Worm (Caenorhabditis elegans) whole organism, L2 larva: ENCODE data around the gene F35C11.4.

Experiments used
- ama-1 ChIP-seq: fragments of 150-350 bp; optimal IDR thresholded peaks from 2 replicates; lab custom pipeline; 2018; ENCODE audit warnings: inconsistent platforms
- fos-1 ChIP-seq: fragments of 150-350 bp; optimal IDR thresholded peaks from 2 replicates; lab custom pipeline; 2014; ENCODE audit warnings: missing biosample characterization, missing genetic modification characterization
- lsy-2 ChIP-seq, 2 experiments: fragments of 150-350 bp in 1 of 2; sonication (generic microtip) in 1 of 2; optimal IDR thresholded peaks; 2 replicates each; lab custom pipeline; 2014 to 2017; ENCODE audit warnings: missing biosample characterization in 2 of 2, missing genetic modification characterization in 2 of 2
- mdl-1 ChIP-seq, 2 experiments: fragments of 150-350 bp in 1 of 2; sonication (generic microtip) in 1 of 2; optimal IDR thresholded peaks; 2 replicates each; lab custom pipeline; 2017; ENCODE audit warnings: missing biosample characterization in 2 of 2, missing genetic modification characterization in 2 of 2
- nhr-11 ChIP-seq: fragments of 150-350 bp; optimal IDR thresholded peaks from 2 replicates; lab custom pipeline; 2014; ENCODE audit warnings: missing biosample characterization, missing genetic modification characterization
- nhr-6 ChIP-seq: fragments of 150-350 bp; optimal IDR thresholded peaks from 2 replicates; lab custom pipeline; 2014; ENCODE audit warnings: missing biosample characterization, missing genetic modification characterization
- peb-1 ChIP-seq: fragments of 150-350 bp; optimal IDR thresholded peaks from 2 replicates; lab custom pipeline; 2014; ENCODE audit warnings: missing biosample characterization, missing genetic modification characterization
- zag-1 ChIP-seq: fragments of 150-350 bp; optimal IDR thresholded peaks from 2 replicates; lab custom pipeline; 2014; ENCODE audit warnings: missing biosample characterization, missing genetic modification characterization
- ztf-11 ChIP-seq: sonication (generic microtip); optimal IDR thresholded peaks from 2 replicates; lab custom pipeline; 2017; ENCODE audit warnings: missing biosample characterization, missing genetic modification characterization

- TF ChIP-seq nhr-11: no peak
- no peak for TF ChIP-seq ama-1 (lab: Kevin White, UChicago)
- no peak for TF ChIP-seq lsy-2 (tag; optimal IDR thresholded peaks at IDR 0.05; lab: Kevin White, UChicago)
- no peak for TF ChIP-seq ztf-11
- no peak for TF ChIP-seq zag-1 (tag; lab: Kevin White, UChicago)
- TF ChIP-seq nhr-6 (tag; lab: Kevin White, UChicago): no peak
- no peak for TF ChIP-seq peb-1 (tag; lab: Kevin White, UChicago)
- TF ChIP-seq fos-1: no peak
- TF ChIP-seq mdl-1 (tag; optimal IDR thresholded peaks at IDR 0.05; lab: Kevin White, UChicago): no peak
Observed at ce11 chrII:8199803-8200202, 49.0 kb upstream of the F35C11.4 start.
